Worm (Caenorhabditis elegans): Measurements from ENCODE around the gene ZK1067.3.

Gene ZK1067.3

ce11 chrII:9258034-9258556 is 35.0 kb downstream of the ZK1067.3 start:
- no peak for TF ChIP-seq gei-8 (GFP tag; optimal IDR thresholded peaks at IDR 0.05)
- TF ChIP-seq lin-13 (GFP tag; optimal IDR thresholded peaks at IDR 0.05), result no peak
- TF ChIP-seq snpc-1.2 (GFP tag; IDR thresholded peaks at IDR 0.05), result no peak
- no peak for TF ChIP-seq zag-1 (tag; optimal IDR thresholded peaks at IDR 0.05)
- no peak for TF ChIP-seq nhr-77 (tag; optimal IDR thresholded peaks at IDR 0.05)
- no peak for TF ChIP-seq snpc-4 (tag; optimal IDR thresholded peaks at IDR 0.05)
- no peak for TF ChIP-seq hlh-30 (tag; optimal IDR thresholded peaks at IDR 0.05; ENCODE audit: insufficient read depth)
- no peak for TF ChIP-seq lin-1 (GFP tag; IDR thresholded peaks at IDR 0.05)
- no peak for TF ChIP-seq ceh-28 (tag; optimal IDR thresholded peaks at IDR 0.05)
- no peak for TF ChIP-seq Y48G9A.11 (GFP tag; IDR thresholded peaks at IDR 0.05)
- TF ChIP-seq ama-1 (optimal IDR thresholded peaks at IDR 0.05), result no peak
- TF ChIP-seq unc-39 (tag; optimal IDR thresholded peaks at IDR 0.05), result no peak
- no peak for TF ChIP-seq set-16 (GFP tag; IDR thresholded peaks at IDR 0.05)
- no peak for TF ChIP-seq D1046.2 (GFP tag; IDR thresholded peaks at IDR 0.05)
- no peak for TF ChIP-seq tra-1 (GFP tag; IDR thresholded peaks at IDR 0.05)
- no peak for TF ChIP-seq ceh-32 (tag; optimal IDR thresholded peaks at IDR 0.05; ENCODE audit: poor library complexity)
- no peak for TF ChIP-seq mxl-3 (GFP tag; optimal IDR thresholded peaks at IDR 0.05)
- TF ChIP-seq mes-2 (tag; optimal IDR thresholded peaks at IDR 0.05; ENCODE audit: poor library complexity, severe bottlenecking), result no peak
- no peak for TF ChIP-seq Y105C5A.15 (GFP tag; IDR thresholded peaks at IDR 0.05)
- TF ChIP-seq nhr-42 (GFP tag; IDR thresholded peaks at IDR 0.05), result no peak

- TF ChIP-seq F10B5.3 (tag; optimal IDR thresholded peaks at IDR 0.05) (no peak), R02D3.7 (tag; optimal IDR thresholded peaks at IDR 0.05) (no peak), saeg-2 (GFP tag; IDR thresholded peaks at IDR 0.05) (no peak), F44E2.7 (GFP tag; IDR thresholded peaks at IDR 0.05) (no peak), snpc-4 (tag; optimal IDR thresholded peaks at IDR 0.05) (no peak), madf-5 (GFP tag; IDR thresholded peaks at IDR 0.05) (no peak), unc-62 (GFP tag; optimal IDR thresholded peaks at IDR 0.05 in 1 of 2) (peak in 1 of 2 experiments; percentile 82), unc-62 (tag; optimal IDR thresholded peaks at IDR 0.05) (no peak)
Observed at ce11 chrII:9258566-9258965, 35.5 kb downstream of the ZK1067.3 start.

ce11 chrII:9260026-9260425 is 37.0 kb downstream of the ZK1067.3 start:
- TF ChIP-seq unc-130 (GFP tag; optimal IDR thresholded peaks at IDR 0.05), result no peak
- TF ChIP-seq F49E8.2 (tag; optimal IDR thresholded peaks at IDR 0.05; ENCODE audit: borderline replicate concordance), result no peak
- peak; percentile 16 for TF ChIP-seq nhr-28 (tag; optimal IDR thresholded peaks at IDR 0.05)

- TF ChIP-seq tag-97 (GFP tag; IDR thresholded peaks at IDR 0.05) (no peak), mxl-3 (GFP tag; optimal IDR thresholded peaks at IDR 0.05) (no peak), unc-62 (GFP tag; optimal IDR thresholded peaks at IDR 0.05 in 1 of 2) (peak in 1 of 2 experiments; percentile 86), unc-62 (tag; optimal IDR thresholded peaks at IDR 0.05) (no peak)
Observed at ce11 chrII:9261403-9261802, 38.3 kb downstream of the ZK1067.3 start.

- TF ChIP-seq egl-43 (GFP tag; IDR thresholded peaks at IDR 0.05), result no peak
- TF ChIP-seq gei-8 (GFP tag; optimal IDR thresholded peaks at IDR 0.05), result no peak
- TF ChIP-seq nhr-11 (tag; optimal IDR thresholded peaks at IDR 0.05), result peak; percentile 28
- TF ChIP-seq mdl-1 (tag; optimal IDR thresholded peaks at IDR 0.05), result peak in 1 of 2 experiments; percentile 39
- TF ChIP-seq saeg-2 (GFP tag; IDR thresholded peaks at IDR 0.05), result no peak
- peak in 1 of 2 experiments; percentile 97 for TF ChIP-seq daf-16 (GFP tag; optimal IDR thresholded peaks at IDR 0.05)
- no peak for TF ChIP-seq daf-16 (tag; optimal IDR thresholded peaks at IDR 0.05)
- peak in 1 of 2 experiments; percentile 56 for TF ChIP-seq unc-62 (GFP tag; optimal IDR thresholded peaks at IDR 0.05 in 1 of 2)
- no peak for TF ChIP-seq unc-62 (tag; optimal IDR thresholded peaks at IDR 0.05)
- TF ChIP-seq hlh-11 (tag; optimal IDR thresholded peaks at IDR 0.05), result peak; percentile 50
- peak; percentile 31; the same call in 1 of the 2 replicates for TF ChIP-seq set-16 (GFP tag; IDR thresholded peaks at IDR 0.05)
Observed at ce11 chrII:9261931-9262562, 39.0 kb downstream of the ZK1067.3 start, which contains the start of gene aqp-2. Gene aqp-2, minus strand, starts transcription at chrII:9261981.

All from whole organism, L4 larva.